Worm (Caenorhabditis elegans): Measurements from ENCODE around the gene F09E10.1.
A peak's percentile ranks its signal among the peaks of the same experiment; 100 is the strongest.

Gene F09E10.1

DNA sequence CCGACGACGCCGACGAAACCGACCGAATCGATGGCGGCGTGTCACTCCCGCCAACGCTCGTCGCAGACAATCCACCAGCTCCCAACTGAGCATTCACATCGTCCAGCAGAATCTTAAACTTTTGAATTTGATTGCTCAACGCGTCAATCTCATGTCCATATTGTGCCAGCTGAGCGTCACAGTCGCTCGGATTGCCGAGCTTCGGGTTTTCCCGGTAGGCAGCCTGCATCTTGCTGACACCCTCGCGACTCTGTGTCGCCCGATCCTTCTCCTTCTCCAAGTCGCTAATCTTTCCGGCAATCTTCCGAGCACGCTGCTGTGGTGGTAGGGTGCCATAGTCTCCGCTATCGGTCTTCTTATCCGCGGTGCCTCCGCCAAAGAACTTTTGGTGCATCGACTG, 9.7 kb downstream of the F09E10.1 start:
- TF ChIP-seq Y53G8AR.9 (GFP tag; conservative IDR thresholded peaks at IDR 0.05): 0 out of 2 replicates have a peak, but pooled peaks have one; percentile 25
- peak; percentile 88 for TF ChIP-seq zfh-2 (GFP tag; conservative IDR thresholded peaks at IDR 0.05)
- TF ChIP-seq egrh-3 (GFP tag; IDR thresholded peaks at IDR 0.05): peak; percentile 49; the same call in 1 of the 2 replicates
- TF ChIP-seq attf-6 (GFP tag; IDR thresholded peaks at IDR 0.05): no peak

DNA sequence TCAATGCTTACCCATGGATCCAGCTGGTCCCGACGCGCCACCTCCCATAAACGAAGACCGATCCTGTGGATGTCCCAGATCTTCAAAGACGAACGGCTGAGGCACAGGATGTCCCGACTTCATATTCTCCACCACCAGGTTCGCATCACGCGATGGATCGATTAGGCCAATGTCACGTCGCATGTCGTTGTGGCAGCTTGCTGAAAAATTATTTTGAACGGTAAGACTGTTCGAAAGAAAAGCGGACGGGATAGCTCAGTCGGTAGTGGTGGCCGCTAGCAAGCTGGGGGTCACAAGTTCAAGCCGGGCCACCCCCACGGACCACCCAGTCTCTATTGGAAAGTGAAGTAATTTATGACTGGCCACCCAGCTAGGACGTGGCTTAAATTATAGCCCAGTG, 10.6 kb downstream of the F09E10.1 start:
- TF ChIP-seq B0336.3 (GFP tag; IDR thresholded peaks at IDR 0.05) (no peak), ztf-6 (GFP tag; IDR thresholded peaks at IDR 0.05) (no peak), lin-26 (GFP tag; IDR thresholded peaks at IDR 0.05) (0 out of 2 replicates have a peak, but pooled peaks have one; percentile 44), nfya-2 (GFP tag; IDR thresholded peaks at IDR 0.05) (no peak), athp-1 (tag; optimal IDR thresholded peaks at IDR 0.05) (no peak), rpc-1 (optimal IDR thresholded peaks at IDR 0.05) (no peak), rpc-1 (tag; optimal IDR thresholded peaks at IDR 0.05) (peak; percentile 14), C17E4.6 (GFP tag; IDR thresholded peaks at IDR 0.05) (no peak), sdz-38 (tag; optimal IDR thresholded peaks at IDR 0.05) (no peak), madf-3 (GFP tag; IDR thresholded peaks at IDR 0.05) (0 out of 2 replicates have a peak, but pooled peaks have one; percentile 21), attf-3 (GFP tag; conservative IDR thresholded peaks at IDR 0.05) (no peak), F57A8.1 (GFP tag; optimal IDR thresholded peaks at IDR 0.05) (no peak), Y56A3A.18 (GFP tag; IDR thresholded peaks at IDR 0.05) (no peak)

DNA sequence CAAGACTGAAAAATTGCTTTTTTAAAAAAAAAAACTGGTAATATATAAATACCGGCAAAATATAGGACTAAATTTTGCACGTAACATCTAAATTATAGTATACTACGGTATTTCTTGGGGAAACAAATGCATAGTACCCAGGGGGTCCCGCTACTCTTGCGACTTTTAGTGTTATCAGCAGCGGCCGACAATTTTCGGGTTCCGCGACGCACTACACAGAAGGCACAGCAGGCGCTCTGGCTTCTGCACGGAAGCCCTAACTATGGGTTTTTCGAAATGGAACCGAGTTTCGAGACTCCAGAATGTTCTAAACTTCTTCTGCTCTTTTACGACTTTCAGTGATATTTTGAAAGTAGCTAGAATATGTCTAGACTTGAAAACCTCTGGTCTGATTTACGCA, 14.0 kb downstream of the F09E10.1 start:
- TF ChIP-seq snpc-3.4 (tag; optimal IDR thresholded peaks at IDR 0.05): no peak
- TF ChIP-seq hmg-1.2 (GFP tag; IDR thresholded peaks at IDR 0.05): peak; percentile 22; the same call in 1 of the 2 replicates
- TF ChIP-seq snpc-4 (GFP tag; optimal IDR thresholded peaks at IDR 0.05): no peak
- peak in 3 of 4 experiments; percentile 16 to 83 (median 73) for TF ChIP-seq snpc-4 (tag; optimal IDR thresholded peaks at IDR 0.05)

DNA sequence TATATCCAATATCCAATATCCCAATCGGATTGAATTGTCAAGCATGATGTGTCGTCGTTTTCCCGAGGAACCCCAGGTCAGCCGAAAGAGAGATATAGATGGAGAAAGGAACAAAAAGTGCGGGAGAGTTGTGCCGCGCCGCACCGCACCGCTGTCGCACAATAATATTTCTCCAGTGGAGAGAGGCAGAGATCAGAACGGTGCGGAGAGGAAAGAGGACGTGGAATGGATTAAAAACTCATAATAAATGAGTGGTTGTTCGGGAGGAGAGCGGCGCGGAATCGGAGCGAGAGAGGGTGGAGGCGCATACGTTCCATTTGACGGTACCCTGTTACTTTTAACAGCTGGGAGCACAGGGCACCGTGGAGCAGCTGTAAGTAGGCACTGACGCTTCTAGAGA, 14.9 kb downstream of the F09E10.1 start:
- peak; percentile 53; the same call in 1 of the 2 replicates for TF ChIP-seq zfh-2 (GFP tag; conservative IDR thresholded peaks at IDR 0.05)
- TF ChIP-seq cebp-1 (GFP tag; IDR thresholded peaks at IDR 0.05): no peak
- TF ChIP-seq cebp-1 (tag; optimal IDR thresholded peaks at IDR 0.05): no peak

DNA sequence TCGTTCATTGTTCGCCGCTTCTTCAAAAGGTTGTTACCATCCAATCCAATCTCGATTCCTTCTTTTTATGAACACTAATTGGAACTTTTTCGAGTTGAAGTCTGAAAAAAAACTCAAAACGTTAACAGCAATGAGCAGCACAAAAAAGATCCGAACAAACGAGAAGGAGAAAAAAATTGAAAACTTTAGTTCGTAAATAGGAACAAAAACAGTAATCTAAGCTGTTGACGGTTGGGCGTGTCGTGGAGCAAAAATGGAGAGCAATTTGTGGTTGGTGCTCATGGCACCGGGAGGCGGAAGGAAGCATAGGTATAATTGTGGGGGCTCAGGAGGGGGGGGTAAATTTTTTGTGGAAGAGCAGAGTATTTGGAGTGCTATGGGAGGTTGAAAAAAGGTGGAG, 18.8 kb downstream of the F09E10.1 start, which contains the start of gene toca-1:
Gene toca-1 (minus strand): TSS at position 101 of the 400 bp plus-strand sequence.
- no peak for TF ChIP-seq rpc-1 (optimal IDR thresholded peaks at IDR 0.05)
- TF ChIP-seq rpc-1 (tag; optimal IDR thresholded peaks at IDR 0.05): no peak
- TF ChIP-seq hsf-1 (GFP tag; IDR thresholded peaks at IDR 0.05): no peak
- no peak for TF ChIP-seq attf-3 (GFP tag; conservative IDR thresholded peaks at IDR 0.05)
- no peak for TF ChIP-seq B0019.2 (GFP tag; conservative IDR thresholded peaks at IDR 0.05)
- TF ChIP-seq ekl-4 (GFP tag; IDR thresholded peaks at IDR 0.05): no peak
- no peak for TF ChIP-seq mel-28 (tag; optimal IDR thresholded peaks at IDR 0.05; ENCODE audit: borderline replicate concordance)
- TF ChIP-seq snpc-3.4 (tag; optimal IDR thresholded peaks at IDR 0.05): no peak
- no peak for TF ChIP-seq nhr-179 (tag; optimal IDR thresholded peaks at IDR 0.05)
- no peak for TF ChIP-seq madf-6 (GFP tag; IDR thresholded peaks at IDR 0.05)
- TF ChIP-seq B0336.3 (GFP tag; IDR thresholded peaks at IDR 0.05): no peak
- no peak for TF ChIP-seq madf-8 (GFP tag; conservative IDR thresholded peaks at IDR 0.05)
- TF ChIP-seq F52B5.7 (tag; optimal IDR thresholded peaks at IDR 0.05): no peak
- no peak for TF ChIP-seq dpl-1 (GFP tag; optimal IDR thresholded peaks at IDR 0.05)
- no peak for TF ChIP-seq ztf-22 (GFP tag; optimal IDR thresholded peaks at IDR 0.05)
- no peak for TF ChIP-seq tbp1 (GFP tag; optimal IDR thresholded peaks at IDR 0.05)
- no peak for TF ChIP-seq F39B2.1 (GFP tag; IDR thresholded peaks at IDR 0.05)
- no peak for TF ChIP-seq hrde-1 (tag; optimal IDR thresholded peaks at IDR 0.05; ENCODE audit: borderline replicate concordance)
- TF ChIP-seq lir-1 (GFP tag; conservative IDR thresholded peaks at IDR 0.05): no peak
- no peak for TF ChIP-seq Y79H2A.3 (GFP tag; conservative IDR thresholded peaks at IDR 0.05)
